Fruit fly (Drosophila melanogaster) whole organism, larva: ENCODE results near the gene Hk.

Experiments used
- noc ChIP-seq: fragments of 200-800 bp; sonication (Bioruptor generic); optimal IDR thresholded peaks from 3 replicates; lab custom pipeline; 2019; ENCODE audit warnings: missing biosample characterization, mild to moderate bottlenecking, missing genetic modification characterization, moderate library complexity

Gene Hk

dm6 chrX:10206086-10206485 is 57.2 kb downstream of the Hk start:
- no peak for TF ChIP-seq noc (tag; lab: Kevin White, UChicago)

dm6 chrX:10202595-10202994 is 60.7 kb downstream of the Hk start:
- no peak for TF ChIP-seq noc (tag; lab: Kevin White, UChicago)

DNA sequence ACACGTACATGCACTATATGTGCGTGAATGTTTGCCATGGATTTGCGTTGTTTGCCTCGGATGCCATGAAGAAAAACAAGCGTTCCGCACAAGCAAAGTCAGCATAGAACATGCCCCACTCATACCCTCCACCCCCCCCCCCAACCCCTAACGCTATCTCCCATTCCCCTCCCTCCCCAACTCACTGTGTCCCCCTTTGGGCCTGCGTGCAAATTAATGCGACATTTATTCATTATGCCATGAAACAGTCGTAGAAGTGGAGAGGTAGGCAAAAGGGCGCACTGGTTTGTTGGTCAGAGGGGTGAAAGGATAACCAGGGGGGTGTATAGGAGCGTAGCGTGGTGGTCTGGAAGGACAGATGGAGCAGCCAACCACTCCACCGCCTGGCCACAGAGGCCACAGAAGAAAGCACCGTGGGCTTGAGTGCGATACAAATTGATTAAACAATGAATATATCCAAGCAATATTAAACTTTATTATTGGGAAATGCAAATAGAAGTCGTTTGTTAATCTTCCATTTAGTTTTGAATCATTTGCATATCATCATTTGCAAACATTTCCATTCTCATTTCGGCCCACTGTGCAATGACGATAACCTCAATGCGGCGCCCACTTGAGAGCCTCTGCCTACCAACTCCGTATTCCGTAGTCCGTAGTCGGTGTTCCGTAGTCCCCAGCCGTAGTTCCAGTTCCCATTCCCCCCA is 78.8 kb downstream of the Hk start:
- no peak for TF ChIP-seq noc (tag; lab: Kevin White, UChicago)
